Worm (Caenorhabditis elegans) whole organism, L1 larva: ENCODE data around the gene bicd-1.

Experiments used
- aly-2 ChIP-seq: fragments of 150-350 bp; optimal IDR thresholded peaks from 2 replicates; lab custom pipeline; 2014; ENCODE audit warnings: missing biosample characterization, missing genetic modification characterization
- ceh-90 ChIP-seq: sonication (generic microtip); optimal IDR thresholded peaks from 2 replicates; lab custom pipeline; 2016; ENCODE audit warnings: missing genetic modification characterization, missing compliant biosample characterization
- lin-13 ChIP-seq: fragments of 150-350 bp; optimal IDR thresholded peaks from 2 replicates; lab custom pipeline; 2014; ENCODE audit warnings: missing biosample characterization, missing genetic modification reagents, missing genetic modification characterization
- mdl-1 ChIP-seq, 2 experiments: fragments of 150-350 bp; optimal IDR thresholded peaks; 2 replicates each; lab custom pipeline; 2014 to 2017; ENCODE audit warnings: missing biosample characterization in 2 of 2, missing genetic modification characterization in 2 of 2, inconsistent platforms in 1 of 2
- skn-1 ChIP-seq: fragments of 150-350 bp; optimal IDR thresholded peaks from 2 replicates; lab custom pipeline; 2014; ENCODE audit warnings: missing biosample characterization, missing genetic modification characterization
- ztf-11 ChIP-seq, 2 experiments: sonication (generic microtip); optimal IDR thresholded peaks; 2 replicates each; lab custom pipeline; 2016 to 2017; ENCODE audit warnings: missing genetic modification characterization in 2 of 2, missing biosample characterization in 1 of 2, missing compliant biosample characterization in 1 of 2
- ztf-4 ChIP-seq: fragments of 150-350 bp; optimal IDR thresholded peaks from 2 replicates; lab custom pipeline; 2014; ENCODE audit warnings: missing biosample characterization, missing genetic modification characterization

ce11 chrIV:6517859-6518258 is 54.3 kb downstream of the bicd-1 start, which contains the start of gene C01G5.7:
- TF ChIP-seq lin-13 (no peak), ztf-4 (tag; lab: Kevin White, UChicago) (no peak), skn-1 (tag; lab: Kevin White, UChicago) (no peak), aly-2 (tag; lab: Kevin White, UChicago) (no peak), mdl-1 (tag; optimal IDR thresholded peaks at IDR 0.05; lab: Kevin White, UChicago) (no peak), ceh-90 (tag; lab: Kevin White, UChicago) (no peak), ztf-11 (tag; optimal IDR thresholded peaks at IDR 0.05; lab: Kevin White, UChicago) (no peak)
